Worm (Caenorhabditis elegans) whole organism, L1 larva: ENCODE data around the gene ccch-5.

Experiments used
- F16B12.6 ChIP-seq: fragments of 150-350 bp; optimal IDR thresholded peaks from 2 replicates; lab custom pipeline; 2014; ENCODE audit warnings: missing biosample characterization, missing genetic modification characterization
- aha-1 ChIP-seq: fragments of 150-350 bp; optimal IDR thresholded peaks from 2 replicates; lab custom pipeline; 2014; ENCODE audit warnings: missing biosample characterization, missing genetic modification characterization
- alr-1 ChIP-seq: fragments of 200-800 bp; sonication (Bioruptor generic); optimal IDR thresholded peaks from 2 replicates; lab custom pipeline; 2018; ENCODE audit warnings: borderline replicate concordance, mild to moderate bottlenecking, missing genetic modification characterization, missing compliant biosample characterization
- aly-2 ChIP-seq: fragments of 150-350 bp; optimal IDR thresholded peaks from 2 replicates; lab custom pipeline; 2014; ENCODE audit warnings: missing biosample characterization, missing genetic modification characterization
- ama-1 ChIP-seq: fragments of 150-350 bp; optimal IDR thresholded peaks from 2 replicates; lab custom pipeline; 2014
- blmp-1 ChIP-seq: fragments of 150-350 bp; optimal IDR thresholded peaks from 2 replicates; lab custom pipeline; 2014; ENCODE audit warnings: missing biosample characterization, missing genetic modification characterization
- ceh-63 ChIP-seq: fragments of 200-800 bp; sonication (Bioruptor generic); optimal IDR thresholded peaks from 2 replicates; lab custom pipeline; 2018; ENCODE audit warnings: mild to moderate bottlenecking, missing genetic modification characterization, missing compliant biosample characterization
- ceh-8 ChIP-seq: fragments of 200-800 bp; sonication (Bioruptor generic); optimal IDR thresholded peaks from 2 replicates; lab custom pipeline; 2018; ENCODE audit warnings: mild to moderate bottlenecking, missing genetic modification characterization, moderate library complexity, missing compliant biosample characterization
- ceh-88 ChIP-seq: fragments of 200-800 bp; sonication (Bioruptor generic); IDR thresholded peaks from 2 replicates; pipeline ENCODE4 v1.3.6; 2022; ENCODE audit warnings: missing genetic modification characterization, missing compliant biosample characterization
- ceh-90 ChIP-seq: sonication (generic microtip); optimal IDR thresholded peaks from 2 replicates; lab custom pipeline; 2016; ENCODE audit warnings: missing genetic modification characterization, missing compliant biosample characterization
- dpl-1 ChIP-seq, 3 experiments: fragments of 150-350 bp in 2 of 3; sonication (generic microtip) in 1 of 3; optimal IDR thresholded peaks; 2 replicates each; lab custom pipeline; 2014 to 2017; ENCODE audit warnings: missing biosample characterization in 3 of 3, missing genetic modification characterization in 3 of 3, missing genetic modification reagents in 3 of 3
- dsc-1 ChIP-seq: sonication (generic microtip); optimal IDR thresholded peaks from 2 replicates; lab custom pipeline; 2016; ENCODE audit warnings: mild to moderate bottlenecking, missing genetic modification characterization, missing compliant biosample characterization
- efl-1 ChIP-seq, 4 experiments: fragments of 150-350 bp; optimal IDR thresholded peaks in 3 of 4; peaks in 1 of 4; 1 replicate in 1 of 4; 2 replicates in 3 of 4; lab custom pipeline; 2014; ENCODE audit warnings: missing biosample characterization in 2 of 4, missing genetic modification characterization in 2 of 4, missing genetic modification reagents in 2 of 4
- egl-27 ChIP-seq, 2 experiments: fragments of 150-350 bp in 1 of 2; sonication (generic microtip); optimal IDR thresholded peaks; 3 replicates each; lab custom pipeline; 2017 to 2018; ENCODE audit warnings: missing biosample characterization in 2 of 2, missing genetic modification characterization in 2 of 2, missing genetic modification reagents in 2 of 2
- elt-2 ChIP-seq: sonication (generic microtip); optimal IDR thresholded peaks from 2 replicates; lab custom pipeline; 2016; ENCODE audit warnings: missing genetic modification characterization, mild to moderate bottlenecking, inconsistent platforms, missing compliant biosample characterization, missing genetic modification reagents
- fkh-10 ChIP-seq: sonication (generic microtip); optimal IDR thresholded peaks from 2 replicates; lab custom pipeline; 2017; ENCODE audit warnings: missing biosample characterization, missing genetic modification reagents, missing genetic modification characterization
- fkh-4 ChIP-seq: sonication (generic microtip); optimal IDR thresholded peaks from 2 replicates; lab custom pipeline; 2016; ENCODE audit warnings: missing compliant biosample characterization, missing genetic modification characterization, borderline replicate concordance
- fos-1 ChIP-seq: fragments of 150-350 bp; optimal IDR thresholded peaks from 2 replicates; lab custom pipeline; 2014; ENCODE audit warnings: missing biosample characterization, missing genetic modification characterization
- grh-1 ChIP-seq: fragments of 200-800 bp; sonication (Bioruptor generic); IDR thresholded peaks from 2 replicates; pipeline ENCODE4 v1.3.6; 2022; ENCODE audit warnings: missing genetic modification reagents, missing genetic modification characterization, missing compliant biosample characterization
- hlh-4 ChIP-seq: sonication (generic microtip); optimal IDR thresholded peaks from 2 replicates; lab custom pipeline; 2016; ENCODE audit warnings: mild to moderate bottlenecking, missing genetic modification characterization, missing compliant biosample characterization
- irx-1 ChIP-seq: sonication (generic microtip); optimal IDR thresholded peaks from 2 replicates; lab custom pipeline; 2016; ENCODE audit warnings: missing genetic modification characterization, missing compliant biosample characterization
- isw-1 ChIP-seq: fragments of 200-800 bp; sonication (Bioruptor generic); IDR thresholded peaks from 2 replicates; pipeline ENCODE4 v1.3.6; 2022; ENCODE audit warnings: missing genetic modification characterization, missing compliant biosample characterization
- lin-13 ChIP-seq: fragments of 150-350 bp; optimal IDR thresholded peaks from 2 replicates; lab custom pipeline; 2014; ENCODE audit warnings: missing biosample characterization, missing genetic modification reagents, missing genetic modification characterization
- lin-14 ChIP-seq: fragments of 200-800 bp; sonication (Bioruptor generic); optimal IDR thresholded peaks from 2 replicates; lab custom pipeline; 2018; ENCODE audit warnings: mild to moderate bottlenecking, missing genetic modification characterization, moderate library complexity, missing compliant biosample characterization
- lin-15B ChIP-seq: fragments of 150-350 bp; sonication (generic microtip); optimal IDR thresholded peaks from 3 replicates; lab custom pipeline; 2014; ENCODE audit warnings: missing biosample characterization, missing genetic modification characterization
- mab-9 ChIP-seq: fragments of 200-800 bp; sonication (Bioruptor generic); IDR thresholded peaks from 2 replicates; pipeline ENCODE4 v1.3.6; 2022; ENCODE audit warnings: missing genetic modification reagents, missing genetic modification characterization, missing compliant biosample characterization
- mep-1 ChIP-seq: fragments of 150-350 bp; optimal IDR thresholded peaks from 2 replicates; lab custom pipeline; 2014; ENCODE audit warnings: missing biosample characterization, missing genetic modification characterization
- nhr-11 ChIP-seq: fragments of 150-350 bp; optimal IDR thresholded peaks from 2 replicates; lab custom pipeline; 2014; ENCODE audit warnings: missing biosample characterization, missing genetic modification characterization
- nhr-12 ChIP-seq: sonication (generic microtip); optimal IDR thresholded peaks from 2 replicates; lab custom pipeline; 2017; ENCODE audit warnings: missing biosample characterization, missing genetic modification characterization
- nhr-19 ChIP-seq: fragments of 200-800 bp; sonication (Bioruptor generic); conservative IDR thresholded peaks from 2 replicates; pipeline ENCODE4 v1.3.6; 2022; ENCODE audit warnings: missing genetic modification characterization, missing compliant biosample characterization
- nhr-28 ChIP-seq: fragments of 150-350 bp; optimal IDR thresholded peaks from 2 replicates; lab custom pipeline; 2014; ENCODE audit warnings: missing biosample characterization, missing genetic modification characterization
- nhr-47 ChIP-seq: sonication (generic microtip); optimal IDR thresholded peaks from 2 replicates; lab custom pipeline; 2016; ENCODE audit warnings: mild to moderate bottlenecking, missing genetic modification characterization, moderate library complexity, missing compliant biosample characterization
- nhr-71 ChIP-seq: sonication (generic microtip); optimal IDR thresholded peaks from 2 replicates; lab custom pipeline; 2016; ENCODE audit warnings: mild to moderate bottlenecking, missing genetic modification characterization, moderate library complexity, missing compliant biosample characterization
- nhr-76 ChIP-seq: sonication (generic microtip); optimal IDR thresholded peaks from 2 replicates; lab custom pipeline; 2017; ENCODE audit warnings: missing biosample characterization, missing genetic modification characterization
- nhr-77 ChIP-seq: fragments of 150-350 bp; optimal IDR thresholded peaks from 2 replicates; lab custom pipeline; 2014; ENCODE audit warnings: missing biosample characterization, missing genetic modification characterization
- nhr-84 ChIP-seq: sonication (generic microtip); optimal IDR thresholded peaks from 2 replicates; lab custom pipeline; 2017; ENCODE audit warnings: missing biosample characterization, missing genetic modification characterization
- nhr-85 ChIP-seq: sonication (generic microtip); peaks from one replicate; lab custom pipeline; 2016; ENCODE audit warnings: missing genetic modification characterization, inconsistent platforms, missing compliant biosample characterization
- pax-3 ChIP-seq: fragments of 200-800 bp; sonication (Bioruptor generic); optimal IDR thresholded peaks from 2 replicates; lab custom pipeline; 2018; ENCODE audit warnings: mild to moderate bottlenecking, missing genetic modification characterization, moderate library complexity, missing compliant biosample characterization
- rnt-1 ChIP-seq: sonication (generic microtip); optimal IDR thresholded peaks from 2 replicates; lab custom pipeline; 2016; ENCODE audit warnings: mild to moderate bottlenecking, missing genetic modification characterization, moderate library complexity, missing compliant biosample characterization
- skn-1 ChIP-seq: fragments of 150-350 bp; optimal IDR thresholded peaks from 2 replicates; lab custom pipeline; 2014; ENCODE audit warnings: missing biosample characterization, missing genetic modification characterization
- snpc-4 ChIP-seq: fragments of 150-350 bp; optimal IDR thresholded peaks from 2 replicates; lab custom pipeline; 2014; ENCODE audit warnings: missing biosample characterization, missing genetic modification characterization
- sox-4 ChIP-seq: sonication (generic microtip); optimal IDR thresholded peaks from 2 replicates; lab custom pipeline; 2016; ENCODE audit warnings: missing genetic modification characterization, missing compliant biosample characterization
- swsn-7 ChIP-seq: sonication (generic microtip); optimal IDR thresholded peaks from 2 replicates; lab custom pipeline; 2016; ENCODE audit warnings: missing genetic modification characterization, missing compliant biosample characterization
- tbx-2 ChIP-seq: sonication (generic microtip); optimal IDR thresholded peaks from 2 replicates; lab custom pipeline; 2016; ENCODE audit warnings: missing genetic modification characterization, missing compliant biosample characterization
- unc-30 ChIP-seq: sonication (generic microtip); optimal IDR thresholded peaks from 2 replicates; lab custom pipeline; 2017; ENCODE audit warnings: missing biosample characterization, missing genetic modification characterization
- unc-62 ChIP-seq: fragments of 150-350 bp; optimal IDR thresholded peaks from 2 replicates; lab custom pipeline; 2014; ENCODE audit warnings: missing biosample characterization, missing genetic modification reagents, missing genetic modification characterization
- unc-86 ChIP-seq: sonication (generic microtip); optimal IDR thresholded peaks from 2 replicates; lab custom pipeline; 2016; ENCODE audit warnings: missing genetic modification characterization, missing compliant biosample characterization
- unc-98 ChIP-seq: fragments of 200-800 bp; sonication (Bioruptor generic); IDR thresholded peaks from 2 replicates; pipeline ENCODE4 v1.3.6; 2022; ENCODE audit warnings: missing genetic modification characterization, missing compliant biosample characterization
- vab-15 ChIP-seq: sonication (generic microtip); optimal IDR thresholded peaks from 2 replicates; lab custom pipeline; 2017; ENCODE audit warnings: missing genotype, mild to moderate bottlenecking, missing genetic modification characterization, missing compliant biosample characterization
- xbp-1 ChIP-seq: sonication (generic microtip); optimal IDR thresholded peaks from 2 replicates; lab custom pipeline; 2016; ENCODE audit warnings: missing genetic modification characterization, missing compliant biosample characterization
- zag-1 ChIP-seq: fragments of 150-350 bp; optimal IDR thresholded peaks from 2 replicates; lab custom pipeline; 2014; ENCODE audit warnings: missing biosample characterization, missing genetic modification characterization
- zip-4 ChIP-seq: fragments of 200-800 bp; sonication (Bioruptor generic); optimal IDR thresholded peaks from 2 replicates; lab custom pipeline; 2018; ENCODE audit warnings: mild to moderate bottlenecking, missing genetic modification characterization, moderate library complexity, missing compliant biosample characterization
- ztf-11 ChIP-seq, 2 experiments: sonication (generic microtip); optimal IDR thresholded peaks; 2 replicates each; lab custom pipeline; 2016 to 2017; ENCODE audit warnings: missing genetic modification characterization in 2 of 2, missing biosample characterization in 1 of 2, missing compliant biosample characterization in 1 of 2

The ccch-5 gene

DNA sequence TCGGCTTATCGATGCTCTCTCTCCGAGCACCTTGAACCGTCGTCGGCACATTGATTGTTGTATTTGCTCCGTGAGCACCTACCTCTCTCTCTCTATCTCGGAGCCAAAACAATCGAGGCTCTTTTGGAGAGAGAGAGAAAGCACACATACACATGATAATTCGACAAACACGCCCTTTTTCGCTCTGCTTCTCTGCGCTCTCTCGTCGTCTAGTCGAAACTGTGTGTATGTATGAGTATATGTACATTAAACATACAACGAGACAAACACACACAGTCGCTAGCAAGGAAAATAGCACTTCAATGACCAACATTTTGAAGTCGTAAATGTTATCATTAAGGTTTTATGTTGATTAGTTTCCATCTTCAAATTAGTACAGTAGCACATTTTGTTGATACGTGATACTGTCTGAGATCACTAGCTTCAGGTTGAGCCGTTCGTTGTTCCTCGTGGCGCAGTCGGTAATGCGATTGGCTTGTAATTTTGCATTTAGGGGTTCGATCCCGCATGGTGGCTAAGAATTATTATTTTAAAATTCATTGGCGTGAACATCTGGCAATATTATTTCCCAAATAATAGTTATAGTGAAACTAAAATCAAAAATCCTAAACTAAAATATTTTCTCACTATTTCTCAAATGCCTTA, 44.4 kb upstream of the ccch-5 start:
- TF ChIP-seq F16B12.6 (tag; lab: Kevin White, UChicago), result no peak
- TF ChIP-seq skn-1 (tag; lab: Kevin White, UChicago), result no peak
- peak; percentile 4 to 10 for TF ChIP-seq efl-1 (optimal IDR thresholded peaks at IDR 0.05; lab: Kevin White, UChicago)
- TF ChIP-seq efl-1 (GFP tag; optimal IDR thresholded peaks at IDR 0.05 in 1 of 2; lab: Kevin White, UChicago), result peak in 1 of 2 experiments; percentile 21
- no peak for TF ChIP-seq ama-1 (lab: Kevin White, UChicago)
- peak; percentile 34 for TF ChIP-seq swsn-7 (tag; lab: Kevin White, UChicago)
- no peak for TF ChIP-seq grh-1 (GFP tag; lab: Robert Waterston, UW)
- no peak for TF ChIP-seq vab-15 (tag; lab: Kevin White, UChicago)
- TF ChIP-seq rnt-1, result no peak
- TF ChIP-seq zag-1 (tag; lab: Kevin White, UChicago), result no peak
- TF ChIP-seq nhr-28 (tag; lab: Kevin White, UChicago), result no peak
- no peak for TF ChIP-seq pax-3 (tag; lab: Kevin White, UChicago)
- TF ChIP-seq ceh-90 (tag; lab: Kevin White, UChicago), result no peak
- TF ChIP-seq unc-30, result no peak
- TF ChIP-seq fos-1 (tag; lab: Kevin White, UChicago), result peak; percentile 2
- no peak for TF ChIP-seq nhr-76 (tag; lab: Kevin White, UChicago)
- TF ChIP-seq fkh-10, result no peak
- TF ChIP-seq nhr-12 (tag; lab: Kevin White, UChicago), result no peak
- peak; percentile 65 for TF ChIP-seq nhr-85 (tag; lab: Kevin White, UChicago)
- TF ChIP-seq aly-2, result no peak
- TF ChIP-seq tbx-2 (tag; lab: Kevin White, UChicago), result peak; percentile 52
- no peak for TF ChIP-seq isw-1 (GFP tag; lab: Robert Waterston, UW)
- peak; percentile 87 for TF ChIP-seq elt-2 (tag; lab: Kevin White, UChicago)
- no peak for TF ChIP-seq unc-86
- no peak for TF ChIP-seq mab-9 (GFP tag; lab: Robert Waterston, UW)
- no peak for TF ChIP-seq nhr-84 (tag; lab: Kevin White, UChicago)
- no peak for TF ChIP-seq dpl-1 (GFP tag; optimal IDR thresholded peaks at IDR 0.05; lab: Kevin White, UChicago)
- no peak for TF ChIP-seq lin-15B (tag; lab: Kevin White, UChicago)
- no peak for TF ChIP-seq unc-62
- TF ChIP-seq sox-4 (tag; lab: Kevin White, UChicago), result no peak
- peak in 1 of 2 experiments; percentile 47 for TF ChIP-seq egl-27 (tag; optimal IDR thresholded peaks at IDR 0.05; lab: Kevin White, UChicago)
- TF ChIP-seq alr-1 (tag; lab: Kevin White, UChicago), result no peak
- peak; percentile 66 for TF ChIP-seq lin-14 (GFP tag; lab: Kevin White, UChicago)
- TF ChIP-seq nhr-47 (tag; lab: Kevin White, UChicago), result no peak
- no peak for TF ChIP-seq zip-4 (GFP tag; lab: Kevin White, UChicago)
- TF ChIP-seq hlh-4 (tag; lab: Kevin White, UChicago), result no peak
- TF ChIP-seq unc-98 (GFP tag; lab: Robert Waterston, UW), result no peak
- TF ChIP-seq nhr-19 (GFP tag; lab: Robert Waterston, UW), result peak; percentile 40
- TF ChIP-seq irx-1 (tag; lab: Kevin White, UChicago), result no peak
- no peak for TF ChIP-seq snpc-4
- no peak for TF ChIP-seq ceh-88
- TF ChIP-seq aha-1 (tag; lab: Kevin White, UChicago), result no peak
- TF ChIP-seq nhr-11 (tag; lab: Kevin White, UChicago), result no peak
- no peak for TF ChIP-seq ztf-11 (tag; optimal IDR thresholded peaks at IDR 0.05; lab: Kevin White, UChicago)
- TF ChIP-seq xbp-1, result no peak
- peak; percentile 55 for TF ChIP-seq nhr-71
- peak; percentile 55 for TF ChIP-seq blmp-1 (tag; lab: Kevin White, UChicago)
- TF ChIP-seq ceh-8 (GFP tag; lab: Kevin White, UChicago), result no peak
- TF ChIP-seq dsc-1 (tag; lab: Kevin White, UChicago), result no peak
- no peak for TF ChIP-seq ceh-63 (GFP tag; lab: Kevin White, UChicago)
- no peak for TF ChIP-seq lin-13 (GFP tag; lab: Kevin White, UChicago)
- TF ChIP-seq fkh-4 (tag; lab: Kevin White, UChicago), result no peak
- peak; percentile 52 for TF ChIP-seq mep-1
- peak; percentile 77 for TF ChIP-seq nhr-77
